Fruit fly (Drosophila melanogaster): ENCODE measurements around the gene Eig71Ed.

The Eig71Ed gene

dm6 chr3L:15692794-15693532, 40.6 kb downstream of the Eig71Ed start:
- no peak for TF ChIP-seq CG17801 (GFP tag; optimal IDR thresholded peaks at IDR 0.05; ENCODE audit: partially characterized antibody)

DNA sequence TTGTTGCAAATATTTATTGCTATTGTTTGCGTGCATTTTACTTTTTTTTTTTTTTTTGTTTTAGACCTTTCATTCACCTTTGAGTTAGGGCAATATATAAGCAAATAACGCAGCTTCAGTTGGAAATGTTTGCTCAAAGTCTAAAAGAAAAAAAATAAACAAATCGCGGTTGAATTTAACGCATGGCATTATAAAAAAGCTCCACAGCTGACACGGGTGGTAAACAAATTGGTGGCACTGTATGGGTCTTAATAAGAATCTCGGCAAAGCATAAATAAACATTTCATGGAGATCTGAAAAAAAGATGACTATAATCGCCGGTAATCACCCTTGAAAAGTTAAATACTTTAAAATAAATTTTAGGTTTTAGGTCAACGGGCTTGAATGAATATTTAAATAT, 42.1 kb downstream of the Eig71Ed start:
- no peak for TF ChIP-seq CG17801 (GFP tag; optimal IDR thresholded peaks at IDR 0.05; ENCODE audit: partially characterized antibody)

DNA sequence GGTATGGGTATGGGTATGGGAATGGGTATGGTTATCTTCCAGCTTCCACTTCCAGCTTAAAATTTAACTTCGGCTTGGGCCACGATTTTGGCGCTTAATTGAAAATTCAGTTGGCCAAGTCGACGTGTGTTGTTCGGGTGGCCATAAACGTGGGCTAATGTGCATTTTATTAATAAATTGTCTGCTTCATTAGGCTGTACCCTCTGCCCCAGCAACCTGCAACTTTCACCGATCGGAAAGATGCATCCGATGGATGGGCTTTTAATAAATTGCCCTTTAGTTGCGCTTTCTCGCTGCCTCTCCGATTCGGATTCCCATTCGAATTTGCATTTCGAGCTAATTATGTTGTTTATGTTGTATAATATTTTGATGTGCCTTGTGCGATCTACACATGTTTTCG, 42.9 kb downstream of the Eig71Ed start:
- TF ChIP-seq CG17801 (GFP tag; optimal IDR thresholded peaks at IDR 0.05; ENCODE audit: partially characterized antibody), result no peak

DNA sequence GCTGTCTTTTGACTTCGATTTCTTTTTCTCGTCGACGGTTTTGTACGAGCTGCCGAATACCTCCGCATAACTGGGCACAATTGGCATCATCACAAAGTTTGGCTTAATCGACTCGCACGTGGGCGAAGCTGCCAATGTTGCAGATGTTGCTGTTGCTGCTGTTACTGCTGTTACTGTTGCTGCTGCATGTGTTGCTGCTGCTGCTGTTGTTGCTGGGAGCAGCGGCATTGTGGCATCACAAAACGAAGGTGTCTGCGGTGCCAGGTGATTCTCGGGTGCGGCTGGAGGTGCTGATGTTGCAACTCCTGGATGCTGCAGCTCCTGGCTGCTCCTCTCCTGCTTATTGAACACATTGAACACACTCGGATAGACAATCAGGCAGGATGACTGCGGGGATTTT, 45.6 kb downstream of the Eig71Ed start:
- TF ChIP-seq CG17801 (GFP tag; optimal IDR thresholded peaks at IDR 0.05; ENCODE audit: partially characterized antibody), result no peak

dm6 chr3L:15699626-15700337, 47.4 kb downstream of the Eig71Ed start, which contains the start of gene comm2:
Gene comm2, minus strand, starts transcription at chr3L:15699850.
- TF ChIP-seq CG17801 (GFP tag; optimal IDR thresholded peaks at IDR 0.05; ENCODE audit: partially characterized antibody), result no peak

DNA sequence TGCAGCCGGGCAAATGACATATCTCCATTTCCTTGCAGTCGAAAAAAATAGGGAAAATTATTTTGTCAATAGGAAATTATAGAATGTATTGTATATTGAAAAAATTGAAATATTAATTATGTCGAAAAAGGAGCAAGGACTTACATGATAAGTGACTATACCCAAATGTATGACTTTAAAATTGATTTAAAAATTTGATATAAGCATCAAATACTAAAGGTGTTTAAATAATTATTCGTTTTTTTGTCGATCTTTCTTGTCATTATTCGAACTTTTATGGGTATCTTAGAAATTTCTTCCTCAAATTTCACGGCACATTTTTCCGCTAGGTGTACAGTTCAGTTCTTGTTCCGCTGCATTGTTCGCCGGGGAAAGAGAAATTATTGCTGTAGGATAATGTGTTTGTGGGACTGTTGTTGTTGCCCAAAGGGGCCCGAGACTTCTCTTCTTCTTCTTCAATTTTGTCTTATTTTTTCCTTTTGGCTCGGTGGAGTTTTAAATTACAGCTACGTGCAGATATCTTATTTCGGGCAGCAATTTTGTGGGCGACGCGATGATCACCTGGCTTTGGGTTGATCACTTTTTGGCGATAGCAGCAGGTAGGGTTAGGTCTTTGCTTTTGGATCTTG, 48.1 kb downstream of the Eig71Ed start:
- no peak for TF ChIP-seq CG17801 (GFP tag; optimal IDR thresholded peaks at IDR 0.05; ENCODE audit: partially characterized antibody)

dm6 chr3L:15702191-15702590, 49.9 kb downstream of the Eig71Ed start:
- no peak for TF ChIP-seq CG17801 (GFP tag; optimal IDR thresholded peaks at IDR 0.05; ENCODE audit: partially characterized antibody)

Measured in ovary, adult (tissue).